Fruit fly (Drosophila melanogaster) whole organism, embryonic: ENCODE measurements around the gene CG33282.

ENCODE experiments used
- Asciz ChIP-seq: fragments of 200-800 bp; sonication (Bioruptor generic); optimal IDR thresholded peaks from 2 replicates; lab custom pipeline; 2017; ENCODE audit warnings: missing biosample characterization, mild to moderate bottlenecking, missing genetic modification characterization, missing genetic modification reagents
- Blimp-1 ChIP-seq: fragments of 200-800 bp; sonication (Bioruptor generic); optimal IDR thresholded peaks from 3 replicates; lab custom pipeline; 2018; ENCODE audit warnings: missing biosample characterization, missing genetic modification characterization, mild to moderate bottlenecking, moderate library complexity, missing genetic modification reagents
- CG10274 ChIP-seq: fragments of 200-800 bp; sonication (Bioruptor generic); optimal IDR thresholded peaks from 3 replicates; lab custom pipeline; 2017; ENCODE audit warnings: missing biosample characterization, mild to moderate bottlenecking, missing genetic modification characterization
- CG10366 ChIP-seq: fragments of 200-800 bp; sonication (Bioruptor generic); IDR thresholded peaks from 2 replicates; pipeline ENCODE4 v1.3.6; 2022; ENCODE audit warnings: missing biosample characterization, missing genetic modification characterization
- CG13894 ChIP-seq: fragments of 200-800 bp; sonication (Bioruptor generic); optimal IDR thresholded peaks from 3 replicates; lab custom pipeline; 2018; ENCODE audit warnings: missing biosample characterization, mild to moderate bottlenecking, missing genetic modification characterization, moderate library complexity
- CG15601 ChIP-seq: fragments of 200-800 bp; sonication (Bioruptor generic); optimal IDR thresholded peaks from 3 replicates; lab custom pipeline; 2019; ENCODE audit warnings: missing biosample characterization, mild to moderate bottlenecking, missing genetic modification characterization, moderate library complexity
- CG15696 ChIP-seq: fragments of 200-800 bp; sonication (Bioruptor generic); optimal IDR thresholded peaks from 2 replicates; lab custom pipeline; 2019; ENCODE audit warnings: missing biosample characterization, mild to moderate bottlenecking, missing genetic modification characterization, moderate library complexity
- CG16815 ChIP-seq: fragments of 200-800 bp; sonication (Bioruptor generic); optimal IDR thresholded peaks from 3 replicates; lab custom pipeline; 2017; ENCODE audit warnings: missing biosample characterization, mild to moderate bottlenecking, missing genetic modification characterization
- CG17385 ChIP-seq: fragments of 200-800 bp; sonication (Bioruptor generic); optimal IDR thresholded peaks from 3 replicates; lab custom pipeline; 2018; ENCODE audit warnings: missing biosample characterization, mild to moderate bottlenecking, missing genetic modification characterization
- CG18619 ChIP-seq: fragments of 200-800 bp; sonication (Bioruptor generic); optimal IDR thresholded peaks from 3 replicates; lab custom pipeline; 2017; ENCODE audit warnings: missing biosample characterization, mild to moderate bottlenecking, missing genetic modification characterization
- CG31441 ChIP-seq: fragments of 200-800 bp; sonication (Bioruptor generic); IDR thresholded peaks from 2 replicates; pipeline ENCODE4 v1.3.6; 2022; ENCODE audit warnings: missing biosample characterization, missing genetic modification characterization
- CG3407 ChIP-seq: fragments of 200-800 bp; sonication (Bioruptor generic); optimal IDR thresholded peaks from 2 replicates; lab custom pipeline; 2018; ENCODE audit warnings: missing biosample characterization, mild to moderate bottlenecking, missing genetic modification characterization
- CG4707 ChIP-seq: fragments of 200-800 bp; sonication (Bioruptor generic); optimal IDR thresholded peaks from 2 replicates; lab custom pipeline; 2018; ENCODE audit warnings: missing biosample characterization, mild to moderate bottlenecking, missing genetic modification characterization, moderate library complexity
- CG5180 ChIP-seq: fragments of 200-800 bp; sonication (Bioruptor generic); optimal IDR thresholded peaks from 3 replicates; lab custom pipeline; 2017; ENCODE audit warnings: missing biosample characterization, missing genetic modification characterization, mild to moderate bottlenecking, moderate library complexity, missing genetic modification reagents
- CG8281 ChIP-seq: fragments of 200-800 bp; sonication (Bioruptor generic); optimal IDR thresholded peaks from 2 replicates; lab custom pipeline; 2018; ENCODE audit warnings: missing biosample characterization, mild to moderate bottlenecking, missing genetic modification characterization, moderate library complexity
- CG8359 ChIP-seq: fragments of 200-800 bp; sonication (Bioruptor generic); optimal IDR thresholded peaks from 2 replicates; lab custom pipeline; 2017; ENCODE audit warnings: missing biosample characterization, mild to moderate bottlenecking, missing genetic modification characterization, borderline replicate concordance
- CrebB ChIP-seq: fragments of 200-800 bp; sonication (Bioruptor generic); optimal IDR thresholded peaks from 3 replicates; lab custom pipeline; 2018; ENCODE audit warnings: missing biosample characterization, mild to moderate bottlenecking, missing genetic modification characterization
- Fer3 ChIP-seq: fragments of 200-800 bp; sonication (Bioruptor generic); optimal IDR thresholded peaks from 2 replicates; lab custom pipeline; 2018; ENCODE audit warnings: missing biosample characterization, mild to moderate bottlenecking, missing genetic modification characterization, moderate library complexity
- HHEX ChIP-seq: fragments of 200-800 bp; sonication (Bioruptor generic); optimal IDR thresholded peaks from 3 replicates; lab custom pipeline; 2017; ENCODE audit warnings: missing biosample characterization, mild to moderate bottlenecking, missing genetic modification characterization, missing genetic modification reagents
- HLHmδ ChIP-seq: fragments of 200-800 bp; sonication (Bioruptor generic); optimal IDR thresholded peaks from 2 replicates; lab custom pipeline; 2018; ENCODE audit warnings: missing biosample characterization, mild to moderate bottlenecking, missing genetic modification characterization, moderate library complexity
- HmgZ ChIP-seq: fragments of 200-800 bp; sonication (Bioruptor generic); optimal IDR thresholded peaks from 2 replicates; lab custom pipeline; 2018; ENCODE audit warnings: missing biosample characterization, mild to moderate bottlenecking, missing genetic modification characterization
- Jarid2 ChIP-seq: fragments of 200-800 bp; sonication (Bioruptor generic); optimal IDR thresholded peaks from 3 replicates; lab custom pipeline; 2017; ENCODE audit warnings: mild to moderate bottlenecking, missing biosample characterization, missing genetic modification reagents, missing genetic modification characterization
- Lim3 ChIP-seq: fragments of 200-800 bp; sonication (Bioruptor generic); IDR thresholded peaks from 2 replicates; pipeline ENCODE4 v1.3.6; 2022; ENCODE audit warnings: missing biosample characterization, missing genetic modification characterization
- NFAT ChIP-seq: fragments of 200-800 bp; sonication (Bioruptor generic); IDR thresholded peaks from 2 replicates; pipeline ENCODE4 v1.3.6; 2022; ENCODE audit warnings: missing biosample characterization, missing genetic modification characterization
- Sox100B ChIP-seq: fragments of 200-800 bp; sonication (Bioruptor generic); optimal IDR thresholded peaks from 3 replicates; lab custom pipeline; 2018; ENCODE audit warnings: missing biosample characterization, mild to moderate bottlenecking, missing genetic modification characterization
- ara ChIP-seq: fragments of 200-800 bp; sonication (Bioruptor generic); IDR thresholded peaks from 2 replicates; pipeline ENCODE4 v1.3.6; 2022; ENCODE audit warnings: missing biosample characterization, missing genetic modification characterization
- bcd ChIP-seq: fragments of 200-800 bp; sonication (Bioruptor generic); optimal IDR thresholded peaks from 2 replicates; lab custom pipeline; 2017; ENCODE audit warnings: missing biosample characterization, mild to moderate bottlenecking, missing genetic modification characterization
- chinmo ChIP-seq: fragments of 200-800 bp; sonication (Bioruptor generic); IDR thresholded peaks from 4 replicates; pipeline ENCODE4 v1.3.6; 2022; ENCODE audit warnings: missing biosample characterization, missing genetic modification characterization; ENCODE audit not compliant: partially characterized antibody
- ci ChIP-seq: fragments of 200-800 bp; sonication (Bioruptor generic); IDR thresholded peaks from 3 replicates; pipeline ENCODE4 v1.3.6; 2022; ENCODE audit warnings: missing biosample characterization, missing genetic modification characterization
- croc ChIP-seq: fragments of 200-800 bp; sonication (Bioruptor generic); conservative IDR thresholded peaks from 3 replicates; pipeline ENCODE4 v1.3.6; 2022; ENCODE audit warnings: missing biosample characterization, missing genetic modification characterization
- exex ChIP-seq: fragments of 200-800 bp; sonication (Bioruptor generic); optimal IDR thresholded peaks from 4 replicates; lab custom pipeline; 2018; ENCODE audit warnings: missing biosample characterization, mild to moderate bottlenecking, missing genetic modification characterization, moderate library complexity
- hb ChIP-seq: fragments of 200-800 bp; sonication (Bioruptor generic); IDR thresholded peaks from 3 replicates; pipeline ENCODE4 v1.3.6; 2022; ENCODE audit warnings: missing biosample characterization, missing genetic modification characterization; ENCODE audit not compliant: partially characterized antibody
- luna ChIP-seq: fragments of 200-800 bp; sonication (Bioruptor generic); optimal IDR thresholded peaks from 2 replicates; lab custom pipeline; 2016; ENCODE audit warnings: missing biosample characterization, missing genetic modification characterization
- mirr ChIP-seq: fragments of 200-800 bp; sonication (Bioruptor generic); optimal IDR thresholded peaks from 3 replicates; lab custom pipeline; 2018; ENCODE audit warnings: missing biosample characterization, mild to moderate bottlenecking, missing genetic modification characterization
- mld ChIP-seq: fragments of 200-800 bp; sonication (Bioruptor generic); IDR thresholded peaks from 3 replicates; pipeline ENCODE4 v1.3.6; 2022; ENCODE audit warnings: missing biosample characterization, missing genetic modification characterization; ENCODE audit not compliant: partially characterized antibody
- nau ChIP-seq: fragments of 200-800 bp; sonication (Bioruptor generic); optimal IDR thresholded peaks from 3 replicates; lab custom pipeline; 2017; ENCODE audit warnings: missing biosample characterization, mild to moderate bottlenecking, missing genetic modification characterization, missing genetic modification reagents
- onecut ChIP-seq: fragments of 200-800 bp; sonication (Bioruptor generic); IDR thresholded peaks from 2 replicates; pipeline ENCODE4 v1.3.6; 2022; ENCODE audit warnings: missing biosample characterization, missing genetic modification characterization
- org-1 ChIP-seq: fragments of 200-800 bp; sonication (Bioruptor generic); optimal IDR thresholded peaks from 2 replicates; lab custom pipeline; 2017; ENCODE audit warnings: missing biosample characterization, missing genetic modification characterization
- pan ChIP-seq, 4 experiments: fragments of >200 bp in 3 of 4; fragments of 200-800 bp in 1 of 4; sonication (Bioruptor generic) in 1 of 4; optimal IDR thresholded peaks in 3 of 4; IDR thresholded peaks in 1 of 4; 2 replicates each; pipeline versions ENCODE4 v1.3.6 to Lab custom; 2017 to 2022; ENCODE audit warnings: missing biosample characterization in 2 of 4, missing genetic modification characterization in 2 of 4, mixed read lengths in 1 of 4
- prd ChIP-seq, 3 experiments: fragments of >200 bp in 2 of 3; fragments of 200-800 bp in 1 of 3; sonication (Bioruptor generic) in 1 of 3; optimal IDR thresholded peaks in 2 of 3; IDR thresholded peaks in 1 of 3; 2 replicates in 2 of 3; 3 replicates in 1 of 3; pipeline versions ENCODE4 v1.3.6 to Lab custom; 2017 to 2022; ENCODE audit warnings: missing biosample characterization in 1 of 3, missing genetic modification characterization in 1 of 3
- sens-2 ChIP-seq: fragments of 200-800 bp; sonication (Bioruptor generic); IDR thresholded peaks from 2 replicates; pipeline ENCODE4 v1.3.6; 2022; ENCODE audit warnings: missing biosample characterization, missing genetic modification characterization
- so ChIP-seq: fragments of 200-800 bp; sonication (Bioruptor generic); IDR thresholded peaks from 3 replicates; pipeline ENCODE4 v1.3.6; 2022; ENCODE audit warnings: missing biosample characterization, missing genetic modification characterization
- sqz ChIP-seq: fragments of 200-800 bp; sonication (Bioruptor generic); optimal IDR thresholded peaks from 3 replicates; lab custom pipeline; 2018; ENCODE audit warnings: missing biosample characterization, mild to moderate bottlenecking, missing genetic modification characterization
- tap ChIP-seq: fragments of 200-800 bp; optimal IDR thresholded peaks from 3 replicates; lab custom pipeline; 2019; ENCODE audit warnings: missing biosample characterization, mild to moderate bottlenecking, missing genetic modification characterization, moderate library complexity
- trh ChIP-seq: fragments of 200-800 bp; sonication (Bioruptor generic); optimal IDR thresholded peaks from 2 replicates; lab custom pipeline; 2016; ENCODE audit warnings: missing biosample characterization, missing genetic modification characterization
- tup ChIP-seq: fragments of 200-800 bp; sonication (Bioruptor generic); optimal IDR thresholded peaks from 2 replicates; lab custom pipeline; 2016; ENCODE audit warnings: missing biosample characterization, mild to moderate bottlenecking, missing genetic modification characterization, moderate library complexity
- wor ChIP-seq: fragments of 200-800 bp; sonication (Bioruptor generic); IDR thresholded peaks from 2 replicates; pipeline ENCODE4 v1.3.6; 2022; ENCODE audit warnings: missing biosample characterization, missing genetic modification characterization
- yki ChIP-seq: fragments of >200 bp; optimal IDR thresholded peaks from 3 replicates; lab custom pipeline; 2018

The CG33282 gene

DNA sequence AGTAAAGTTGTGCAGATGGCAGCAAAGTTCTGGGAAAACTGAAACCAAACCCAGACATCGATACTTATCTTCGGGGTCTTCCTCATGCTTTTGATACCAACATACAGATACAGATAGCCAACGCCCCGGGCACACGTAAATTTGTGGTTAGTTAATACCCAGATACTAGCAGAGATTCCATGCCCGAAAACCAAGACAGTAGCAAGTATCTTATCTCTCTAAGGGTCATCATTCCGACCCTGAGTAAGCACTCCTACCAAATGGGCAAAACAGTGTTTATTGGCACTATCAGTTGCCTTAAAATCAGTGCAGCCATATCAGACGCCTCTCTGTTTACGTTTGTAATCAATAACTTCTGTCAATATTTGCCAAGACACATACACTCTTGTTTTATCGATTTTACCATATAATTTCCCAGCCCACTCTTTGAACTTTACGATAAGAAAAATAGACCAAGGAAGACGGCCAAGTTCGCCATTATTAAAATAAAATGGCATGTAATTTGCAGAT is 47.2 kb upstream of the CG33282 start, which contains the start of gene OtopLb (continued):
- TF ChIP-seq wor (GFP tag; lab: Robert Waterston, UW) (no peak), CG10274 (GFP tag; lab: Kevin White, UChicago) (no peak), CG15696 (tag; lab: Kevin White, UChicago) (peak; percentile 10), CG17385 (GFP tag; lab: Kevin White, UChicago) (peak; percentile 10), org-1 (GFP tag; lab: Kevin White, UChicago) (peak; percentile 18), Asciz (GFP tag; lab: Kevin White, UChicago) (peak; percentile 59), croc (GFP tag; lab: Robert Waterston, UW) (no peak), Lim3 (GFP tag; lab: Robert Waterston, UW) (no peak), CG8359 (GFP tag; lab: Kevin White, UChicago) (peak; percentile 10), CG3407 (peak; percentile 36), bcd (no peak), exex (tag; lab: Kevin White, UChicago) (peak; percentile 62), Sox100B (peak; percentile 49), NFAT (GFP tag; lab: Robert Waterston, UW) (no peak), Blimp-1 (GFP tag; lab: Kevin White, UChicago) (no peak), sens-2 (GFP tag; lab: Robert Waterston, UW) (no peak), CG4707 (GFP tag; lab: Kevin White, UChicago) (peak; percentile 15), onecut (GFP tag; lab: Robert Waterston, UW) (peak; percentile 60; the same call in 1 of the 2 replicates), ci (peak; percentile 62; the same call in 1 of the 3 replicates), luna (GFP tag; lab: Kevin White, UChicago) (no peak), sqz (GFP tag; lab: Kevin White, UChicago) (peak; percentile 36), CG15601 (tag; lab: Kevin White, UChicago) (peak; percentile 49), pan (optimal IDR thresholded peaks at IDR 0.05; lab: Kevin White, UChicago) (no peak), pan (GFP tag; optimal IDR thresholded peaks at IDR 0.05 in 1 of 2, IDR thresholded peaks at IDR 0.05 in 1 of 2) (peak in 1 of 2 experiments; percentile 10), HmgZ (no peak), CG5180 (GFP tag; lab: Kevin White, UChicago) (peak; percentile 45), so (GFP tag; lab: Robert Waterston, UW) (no peak), HLHmδ (peak; percentile 30), CG10366 (no peak), tap (peak; percentile 1), CG16815 (GFP tag; lab: Kevin White, UChicago) (no peak), CG8281 (tag; lab: Kevin White, UChicago) (peak; percentile 68), CrebB (tag; lab: Kevin White, UChicago) (peak; percentile 27), ara (no peak), trh (GFP tag; lab: Kevin White, UChicago) (no peak), mld (no peak), yki (no peak), hb (no peak), HHEX (peak; percentile 64), Fer3 (peak; percentile 34), CG18619 (GFP tag; lab: Kevin White, UChicago) (no peak), chinmo (GFP tag; lab: Robert Waterston, UW) (0 out of 4 replicates have a peak, but pooled peaks have one; percentile 25), tup (no peak), CG13894 (tag; lab: Kevin White, UChicago) (peak; percentile 23), Jarid2 (GFP tag; lab: Kevin White, UChicago) (no peak), CG31441 (GFP tag; lab: Robert Waterston, UW) (no peak; the same call in 1 of the 2 replicates), nau (GFP tag; lab: Kevin White, UChicago) (peak; percentile 31), mirr (GFP tag; lab: Kevin White, UChicago) (peak; percentile 87), prd (optimal IDR thresholded peaks at IDR 0.05; lab: Kevin White, UChicago) (no peak), prd (GFP tag; IDR thresholded peaks at IDR 0.05; lab: Robert Waterston, UW) (no peak)
